Worm (Caenorhabditis elegans): Measurements from ENCODE around the gene F44E5.15.

- no peak for TF ChIP-seq mdl-1 (tag; optimal IDR thresholded peaks at IDR 0.05)
- no peak for TF ChIP-seq nhr-28 (tag; optimal IDR thresholded peaks at IDR 0.05)
- no peak for TF ChIP-seq pha-4 (tag; optimal IDR thresholded peaks at IDR 0.05)
- TF ChIP-seq pqm-1 (tag; optimal IDR thresholded peaks at IDR 0.05): no peak
- no peak for TF ChIP-seq ceh-9 (tag; optimal IDR thresholded peaks at IDR 0.05)
- TF ChIP-seq elt-2 (tag; optimal IDR thresholded peaks at IDR 0.05): no peak
- no peak for TF ChIP-seq nhr-77 (tag; optimal IDR thresholded peaks at IDR 0.05)
- TF ChIP-seq nhr-12 (tag; optimal IDR thresholded peaks at IDR 0.05): no peak
- no peak for TF ChIP-seq unc-62 (GFP tag; optimal IDR thresholded peaks at IDR 0.05)
- TF ChIP-seq mml-1 (tag; optimal IDR thresholded peaks at IDR 0.05): no peak
- no peak for TF ChIP-seq tbx-2 (tag; optimal IDR thresholded peaks at IDR 0.05)
- no peak for TF ChIP-seq jun-1 (tag; optimal IDR thresholded peaks at IDR 0.05)
- no peak for TF ChIP-seq elt-1 (tag; optimal IDR thresholded peaks at IDR 0.05)
- no peak for TF ChIP-seq ama-1 (optimal IDR thresholded peaks at IDR 0.05)
These were observed 33.8 kb downstream of the F44E5.15 start, which contains the start of gene jmjd-1.1 for ce11 chrII:11806256-11806655.
